Fruit fly (Drosophila melanogaster) whole organism, embryonic: ENCODE results near the gene CG14866.

Experiments used
- Ada2b ChIP-seq: fragments of 200-800 bp; sonication (Bioruptor generic); IDR thresholded peaks from 2 replicates; pipeline ENCODE4 v1.3.6; 2022; ENCODE audit warnings: missing biosample characterization, missing genetic modification characterization
- CG10267 ChIP-seq: fragments of 200-800 bp; sonication (Bioruptor generic); optimal IDR thresholded peaks from 2 replicates; lab custom pipeline; 2018; ENCODE audit warnings: missing biosample characterization, mild to moderate bottlenecking, missing genetic modification characterization, moderate library complexity
- CG11560 ChIP-seq: fragments of 200-800 bp; sonication (Bioruptor generic); IDR thresholded peaks from 3 replicates; pipeline ENCODE4 v1.3.6; 2022; ENCODE audit warnings: missing biosample characterization, missing genetic modification characterization
- CG14050 ChIP-seq: fragments of 200-800 bp; sonication (Bioruptor generic); IDR thresholded peaks from 3 replicates; pipeline ENCODE4 v1.3.6; 2022; ENCODE audit warnings: missing biosample characterization, missing genetic modification characterization
- CG14441 ChIP-seq: fragments of 200-800 bp; sonication (Bioruptor generic); IDR thresholded peaks from 2 replicates; pipeline ENCODE4 v1.3.6; 2022; ENCODE audit warnings: missing biosample characterization, missing genetic modification characterization
- CG14710 ChIP-seq: fragments of 200-800 bp; sonication (Bioruptor generic); optimal IDR thresholded peaks from 3 replicates; lab custom pipeline; 2019; ENCODE audit warnings: missing biosample characterization, mild to moderate bottlenecking, missing genetic modification characterization, moderate library complexity
- CG16863 ChIP-seq: fragments of 200-800 bp; sonication (Bioruptor generic); optimal IDR thresholded peaks from 3 replicates; lab custom pipeline; 2016; ENCODE audit warnings: missing biosample characterization, missing genetic modification characterization
- CG17361 ChIP-seq: fragments of 200-800 bp; sonication (Bioruptor generic); IDR thresholded peaks from 3 replicates; pipeline ENCODE4 v1.3.6; 2022; ENCODE audit warnings: missing biosample characterization, missing genetic modification characterization
- CG2116 ChIP-seq: fragments of 200-800 bp; sonication (Bioruptor generic); optimal IDR thresholded peaks from 3 replicates; lab custom pipeline; 2018; ENCODE audit warnings: missing biosample characterization, mild to moderate bottlenecking, missing genetic modification characterization
- CG2120 ChIP-seq: fragments of 200-800 bp; sonication (Bioruptor generic); optimal IDR thresholded peaks from 3 replicates; lab custom pipeline; 2016; ENCODE audit warnings: missing biosample characterization, missing genetic modification characterization
- CG32767 ChIP-seq: fragments of 200-800 bp; sonication (Bioruptor generic); IDR thresholded peaks from 2 replicates; pipeline ENCODE4 v1.3.6; 2022; ENCODE audit warnings: missing biosample characterization, missing genetic modification characterization
- CG3281 ChIP-seq: fragments of 200-800 bp; sonication (Bioruptor generic); optimal IDR thresholded peaks from 3 replicates; lab custom pipeline; 2017; ENCODE audit warnings: missing biosample characterization, mild to moderate bottlenecking, missing genetic modification characterization
- CG34224 ChIP-seq: fragments of 200-800 bp; sonication (Bioruptor generic); IDR thresholded peaks from 3 replicates; pipeline ENCODE4 v1.3.6; 2022; ENCODE audit warnings: missing biosample characterization, missing genetic modification characterization; ENCODE audit not compliant: partially characterized antibody
- CG34422 ChIP-seq: fragments of 200-800 bp; sonication (Bioruptor generic); IDR thresholded peaks from 3 replicates; pipeline ENCODE4 v1.3.6; 2022; ENCODE audit warnings: missing biosample characterization, missing genetic modification characterization
- CG7556 ChIP-seq: fragments of 200-800 bp; sonication (Bioruptor generic); optimal IDR thresholded peaks from 2 replicates; lab custom pipeline; 2017; ENCODE audit warnings: missing biosample characterization, mild to moderate bottlenecking, missing genetic modification characterization
- CG8290 ChIP-seq, 3 experiments: fragments of 200-800 bp; sonication (Bioruptor generic); optimal IDR thresholded peaks; 2 replicates each; lab custom pipeline; 2016 to 2019; ENCODE audit warnings: missing biosample characterization in 3 of 3, missing genetic modification characterization in 3 of 3, mild to moderate bottlenecking in 2 of 3, moderate library complexity in 1 of 3
- CG9797 ChIP-seq: fragments of 200-800 bp; sonication (Bioruptor generic); optimal IDR thresholded peaks from 3 replicates; lab custom pipeline; 2018; ENCODE audit warnings: missing biosample characterization, mild to moderate bottlenecking, missing genetic modification characterization
- CG9876 ChIP-seq: fragments of 200-800 bp; sonication (Bioruptor generic); optimal IDR thresholded peaks from 2 replicates; lab custom pipeline; 2016; ENCODE audit warnings: missing biosample characterization, missing genetic modification characterization
- D19B ChIP-seq: fragments of 200-800 bp; sonication (Bioruptor generic); optimal IDR thresholded peaks from 2 replicates; lab custom pipeline; 2017; ENCODE audit warnings: missing biosample characterization, mild to moderate bottlenecking, missing genetic modification characterization
- Dad ChIP-seq: fragments of 200-800 bp; sonication (Bioruptor generic); optimal IDR thresholded peaks from 3 replicates; lab custom pipeline; 2016; ENCODE audit warnings: missing biosample characterization, missing genetic modification characterization
- Dp ChIP-seq: fragments of 200-800 bp; sonication (Bioruptor generic); optimal IDR thresholded peaks from 2 replicates; lab custom pipeline; 2018; ENCODE audit warnings: missing biosample characterization, mild to moderate bottlenecking, missing genetic modification characterization, moderate library complexity
- Dref ChIP-seq: fragments of 200-800 bp; sonication (Bioruptor generic); IDR thresholded peaks from 2 replicates; pipeline ENCODE4 v1.3.6; 2022; ENCODE audit warnings: missing biosample characterization, missing genetic modification characterization
- Hand ChIP-seq: fragments of 200-800 bp; sonication (Bioruptor generic); optimal IDR thresholded peaks from 2 replicates; lab custom pipeline; 2017; ENCODE audit warnings: mild to moderate bottlenecking, missing biosample characterization, missing genetic modification reagents, missing genetic modification characterization
- Hr51 ChIP-seq, 2 experiments: fragments of 200-800 bp; sonication (Bioruptor generic); optimal IDR thresholded peaks; 2 replicates in 1 of 2; 3 replicates in 1 of 2; lab custom pipeline; 2016 to 2018; ENCODE audit warnings: missing biosample characterization in 2 of 2, missing genetic modification characterization in 2 of 2, mild to moderate bottlenecking in 1 of 2, moderate library complexity in 1 of 2
- Lpt ChIP-seq: fragments of >200 bp; optimal IDR thresholded peaks from 2 replicates; lab custom pipeline; 2018; ENCODE audit warnings: missing biosample characterization, missing genetic modification characterization
- MESR4 ChIP-seq: fragments of 200-800 bp; sonication (Bioruptor generic); optimal IDR thresholded peaks from 2 replicates; lab custom pipeline; 2018; ENCODE audit warnings: missing biosample characterization, mild to moderate bottlenecking, missing genetic modification characterization, moderate library complexity
- Meics ChIP-seq: fragments of 200-800 bp; sonication (Bioruptor generic); optimal IDR thresholded peaks from 2 replicates; lab custom pipeline; 2017; ENCODE audit warnings: missing biosample characterization, mild to moderate bottlenecking, missing genetic modification characterization
- Neu2 ChIP-seq: fragments of 200-800 bp; sonication (Bioruptor generic); optimal IDR thresholded peaks from 3 replicates; lab custom pipeline; 2016; ENCODE audit warnings: missing biosample characterization, missing genetic modification characterization, borderline replicate concordance
- Nf-YA ChIP-seq: fragments of 200-800 bp; sonication (Bioruptor generic); IDR thresholded peaks from 2 replicates; pipeline ENCODE4 v1.3.6; 2022; ENCODE audit warnings: missing biosample characterization, missing genetic modification characterization
- Nf-YC ChIP-seq: fragments of 200-800 bp; optimal IDR thresholded peaks from 3 replicates; lab custom pipeline; 2019; ENCODE audit warnings: missing biosample characterization, mild to moderate bottlenecking, missing genetic modification characterization, moderate library complexity
- Oaz ChIP-seq: fragments of 200-800 bp; sonication (Bioruptor generic); IDR thresholded peaks from 2 replicates; pipeline ENCODE4 v1.3.6; 2022; ENCODE audit warnings: missing biosample characterization, missing genetic modification characterization
- Ravus ChIP-seq: fragments of 200-800 bp; sonication (Bioruptor generic); IDR thresholded peaks from 2 replicates; pipeline ENCODE4 v1.3.6; 2022; ENCODE audit warnings: missing biosample characterization, missing genetic modification characterization
- Rfx ChIP-seq: fragments of 200-800 bp; sonication (Bioruptor generic); IDR thresholded peaks from 2 replicates; pipeline ENCODE4 v1.3.6; 2022; ENCODE audit warnings: missing biosample characterization, missing genetic modification characterization
- Sry-β ChIP-seq: fragments of 200-800 bp; sonication (Bioruptor generic); optimal IDR thresholded peaks from 2 replicates; lab custom pipeline; 2018; ENCODE audit warnings: missing biosample characterization, mild to moderate bottlenecking, missing genetic modification characterization, moderate library complexity
- Tbp ChIP-seq: fragments of >200 bp; optimal IDR thresholded peaks from 2 replicates; lab custom pipeline; 2018; ENCODE audit warnings: missing biosample characterization, missing genetic modification characterization
- Vsx1 ChIP-seq: fragments of 200-800 bp; sonication (Bioruptor generic); optimal IDR thresholded peaks from 2 replicates; lab custom pipeline; 2017; ENCODE audit warnings: missing biosample characterization, mild to moderate bottlenecking, missing genetic modification characterization, missing genetic modification reagents
- Xbp1 ChIP-seq: fragments of 200-800 bp; sonication (Bioruptor generic); optimal IDR thresholded peaks from 3 replicates; lab custom pipeline; 2016; ENCODE audit warnings: missing biosample characterization, mild to moderate bottlenecking, missing genetic modification characterization
- chinmo ChIP-seq: fragments of 200-800 bp; sonication (Bioruptor generic); IDR thresholded peaks from 4 replicates; pipeline ENCODE4 v1.3.6; 2022; ENCODE audit warnings: missing biosample characterization, missing genetic modification characterization; ENCODE audit not compliant: partially characterized antibody
- croc ChIP-seq: fragments of 200-800 bp; sonication (Bioruptor generic); conservative IDR thresholded peaks from 3 replicates; pipeline ENCODE4 v1.3.6; 2022; ENCODE audit warnings: missing biosample characterization, missing genetic modification characterization
- crp ChIP-seq, 2 experiments: fragments of 200-800 bp; sonication (Bioruptor generic); optimal IDR thresholded peaks; 2 replicates in 1 of 2; 3 replicates in 1 of 2; lab custom pipeline; 2017; ENCODE audit warnings: missing biosample characterization in 2 of 2, missing genetic modification characterization in 2 of 2, mild to moderate bottlenecking in 1 of 2, moderate library complexity in 1 of 2
- emc ChIP-seq: fragments of 200-800 bp; sonication (Bioruptor generic); optimal IDR thresholded peaks from 2 replicates; lab custom pipeline; 2016; ENCODE audit warnings: missing biosample characterization, missing genetic modification characterization
- ems ChIP-seq: fragments of 200-800 bp; sonication (Bioruptor generic); optimal IDR thresholded peaks from 3 replicates; lab custom pipeline; 2016; ENCODE audit warnings: missing biosample characterization, missing genetic modification characterization
- gcm ChIP-seq: fragments of 200-800 bp; sonication (Bioruptor generic); optimal IDR thresholded peaks from 2 replicates; lab custom pipeline; 2019; ENCODE audit warnings: missing biosample characterization, mild to moderate bottlenecking, missing genetic modification characterization, moderate library complexity
- grau ChIP-seq: fragments of 200-800 bp; optimal IDR thresholded peaks from 3 replicates; lab custom pipeline; 2019; ENCODE audit warnings: missing biosample characterization, mild to moderate bottlenecking, missing genetic modification characterization, moderate library complexity
- hbn ChIP-seq: fragments of 200-800 bp; sonication (Bioruptor generic); IDR thresholded peaks from 2 replicates; pipeline ENCODE4 v1.3.6; 2022; ENCODE audit warnings: missing biosample characterization, missing genetic modification characterization; ENCODE audit not compliant: partially characterized antibody
- hkb ChIP-seq, 2 experiments: fragments of 200-800 bp in 1 of 2; fragments of >200 bp in 1 of 2; sonication (Bioruptor generic) in 1 of 2; IDR thresholded peaks in 1 of 2; optimal IDR thresholded peaks in 1 of 2; 2 replicates each; pipeline versions ENCODE4 v1.3.6 to Lab custom; 2017 to 2022; ENCODE audit warnings: missing biosample characterization in 1 of 2, missing genetic modification characterization in 1 of 2
- kni ChIP-seq: fragments of 200-800 bp; sonication (Bioruptor generic); optimal IDR thresholded peaks from 3 replicates; lab custom pipeline; 2017; ENCODE audit warnings: mild to moderate bottlenecking, missing biosample characterization, missing genetic modification reagents, missing genetic modification characterization
- org-1 ChIP-seq: fragments of 200-800 bp; sonication (Bioruptor generic); optimal IDR thresholded peaks from 2 replicates; lab custom pipeline; 2017; ENCODE audit warnings: missing biosample characterization, missing genetic modification characterization
- sob ChIP-seq: fragments of 200-800 bp; sonication (Bioruptor generic); IDR thresholded peaks from 2 replicates; pipeline ENCODE4 v1.3.6; 2022; ENCODE audit warnings: missing biosample characterization, missing genetic modification characterization
- tna ChIP-seq: fragments of 200-800 bp; sonication (Bioruptor generic); IDR thresholded peaks from 2 replicates; pipeline ENCODE4 v1.3.6; 2022; ENCODE audit warnings: missing biosample characterization, missing genetic modification characterization; ENCODE audit not compliant: partially characterized antibody

Gene CG14866

dm6 chr3R:15367477-15367876, 51.2 kb downstream of the CG14866 start, which contains the start of gene CG34404 (continued):
- 0 out of 4 replicates have a peak, but pooled peaks have one; percentile 57 for TF ChIP-seq chinmo
- TF ChIP-seq CG14050 (GFP tag; lab: Robert Waterston, UW): no peak
- TF ChIP-seq sob (GFP tag; lab: Robert Waterston, UW): peak; percentile 22; the same call in 1 of the 2 replicates
- TF ChIP-seq D19B (GFP tag; lab: Kevin White, UChicago): no peak
- peak; percentile 42 for TF ChIP-seq CG14710 (tag; lab: Kevin White, UChicago)
- no peak for TF ChIP-seq CG17361 (GFP tag; lab: Robert Waterston, UW)
- TF ChIP-seq Dp (GFP tag; lab: Kevin White, UChicago): peak; percentile 85
- no peak for TF ChIP-seq Neu2
- TF ChIP-seq org-1 (GFP tag; lab: Kevin White, UChicago): no peak
- TF ChIP-seq Xbp1 (GFP tag; lab: Kevin White, UChicago): no peak
- TF ChIP-seq CG34224 (GFP tag; lab: Robert Waterston, UW): no peak
- no peak for TF ChIP-seq Hand (GFP tag; lab: Kevin White, UChicago)
- no peak for TF ChIP-seq CG16863 (GFP tag; lab: Kevin White, UChicago)
- TF ChIP-seq MESR4: peak; percentile 38
- peak in 1 of 2 experiments; percentile 36 for TF ChIP-seq crp (GFP tag; optimal IDR thresholded peaks at IDR 0.05; lab: Kevin White, UChicago)
- TF ChIP-seq Ravus (GFP tag; lab: Robert Waterston, UW): no peak
- TF ChIP-seq CG14441 (GFP tag; lab: Robert Waterston, UW): no peak
- no peak for TF ChIP-seq gcm (GFP tag; lab: Kevin White, UChicago)
- no peak for TF ChIP-seq croc
- TF ChIP-seq Ada2b (GFP tag; lab: Robert Waterston, UW): no peak
- no peak for TF ChIP-seq Sry-β (GFP tag; lab: Kevin White, UChicago)
- no peak for TF ChIP-seq Dad (GFP tag; lab: Kevin White, UChicago)
- TF ChIP-seq Hr51 (GFP tag; optimal IDR thresholded peaks at IDR 0.05; lab: Kevin White, UChicago): no peak
- TF ChIP-seq CG9797: no peak
- TF ChIP-seq kni (GFP tag; lab: Kevin White, UChicago): no peak
- TF ChIP-seq Nf-YA: no peak
- TF ChIP-seq Lpt (GFP tag; lab: Kevin White, UChicago): no peak
- TF ChIP-seq ems (GFP tag; lab: Kevin White, UChicago): no peak
- no peak for TF ChIP-seq CG34422 (GFP tag; lab: Robert Waterston, UW)
- no peak for TF ChIP-seq Tbp (GFP tag; lab: Kevin White, UChicago)
- no peak for TF ChIP-seq hbn (GFP tag; lab: Robert Waterston, UW)
- TF ChIP-seq CG32767: peak; percentile 75
- TF ChIP-seq CG8290 (GFP tag; optimal IDR thresholded peaks at IDR 0.05; lab: Kevin White, UChicago): no peak
- peak in 1 of 2 experiments; percentile 28 for TF ChIP-seq CG8290 (tag; optimal IDR thresholded peaks at IDR 0.05; lab: Kevin White, UChicago)
- no peak for TF ChIP-seq Meics (GFP tag; lab: Kevin White, UChicago)
- TF ChIP-seq grau (tag; lab: Kevin White, UChicago): no peak
- TF ChIP-seq CG2116: peak; percentile 41
- TF ChIP-seq hkb (optimal IDR thresholded peaks at IDR 0.05; lab: Kevin White, UChicago): no peak
- TF ChIP-seq hkb (GFP tag; IDR thresholded peaks at IDR 0.05; lab: Robert Waterston, UW): no peak
- peak; percentile 73 for TF ChIP-seq Dref (GFP tag; lab: Robert Waterston, UW)
- TF ChIP-seq Nf-YC: no peak
- TF ChIP-seq Rfx (GFP tag; lab: Robert Waterston, UW): no peak
- no peak; the same call in 1 of the 2 replicates for TF ChIP-seq tna (GFP tag; lab: Robert Waterston, UW)
- TF ChIP-seq Oaz: no peak
- TF ChIP-seq CG7556 (GFP tag; lab: Kevin White, UChicago): no peak
- TF ChIP-seq CG11560 (tag; lab: Robert Waterston, UW): no peak
- no peak for TF ChIP-seq emc (GFP tag; lab: Kevin White, UChicago)
- TF ChIP-seq CG10267 (tag; lab: Kevin White, UChicago): peak; percentile 93
- peak; percentile 15 for TF ChIP-seq CG2120 (GFP tag; lab: Kevin White, UChicago)
- no peak for TF ChIP-seq CG3281 (GFP tag; lab: Kevin White, UChicago)
- TF ChIP-seq Vsx1 (GFP tag; lab: Kevin White, UChicago): no peak
- no peak for TF ChIP-seq CG9876 (GFP tag; lab: Kevin White, UChicago)
